Worm (Caenorhabditis elegans): ENCODE data around the gene M01B2.10.
"Not testable (repeated sequence)": the region's sequence is repeated elsewhere in the genome, so short reads cannot be mapped to it uniquely, and the experiment has no call there.

The M01B2.10 gene

ce11 chrV:15256669-15257068 lies 5.6 kb downstream of the M01B2.10 start, which contains the start of gene srsx-39:
TSS of gene srsx-39 (minus strand) at chrV:15256769.
- not testable (repeated sequence) for TF ChIP-seq hlh-15 (tag; optimal IDR thresholded peaks at IDR 0.05); unc-3 (GFP tag; conservative IDR thresholded peaks at IDR 0.05); unc-3 (tag; optimal IDR thresholded peaks at IDR 0.05); ceh-18 (tag; optimal IDR thresholded peaks at IDR 0.05)

- no peak for TF ChIP-seq ama-1 (optimal IDR thresholded peaks at IDR 0.05)
- no peak for TF ChIP-seq unc-42 (tag; optimal IDR thresholded peaks at IDR 0.05)
- TF ChIP-seq nhr-11 (tag; optimal IDR thresholded peaks at IDR 0.05), result no peak
- no peak for TF ChIP-seq ttx-3 (tag; optimal IDR thresholded peaks at IDR 0.05)
- no peak for TF ChIP-seq ztf-16 (tag; optimal IDR thresholded peaks at IDR 0.05)
- no peak for TF ChIP-seq fkh-10 (GFP tag; optimal IDR thresholded peaks at IDR 0.05)
- no peak for TF ChIP-seq npax-4 (tag; optimal IDR thresholded peaks at IDR 0.05)
- TF ChIP-seq fax-1 (tag; optimal IDR thresholded peaks at IDR 0.05), result no peak
- TF ChIP-seq pat-9 (tag; optimal IDR thresholded peaks at IDR 0.05), result no peak
- no peak for TF ChIP-seq pag-3 (tag; optimal IDR thresholded peaks at IDR 0.05; ENCODE audit: borderline replicate concordance)
- TF ChIP-seq ceh-14 (tag; optimal IDR thresholded peaks at IDR 0.05), result no peak
- no peak for TF ChIP-seq ceh-48 (tag; optimal IDR thresholded peaks at IDR 0.05)
- TF ChIP-seq sox-4 (tag; optimal IDR thresholded peaks at IDR 0.05), result no peak
- TF ChIP-seq pros-1 (tag; optimal IDR thresholded peaks at IDR 0.05), result no peak
- no peak for TF ChIP-seq che-1 (tag; optimal IDR thresholded peaks at IDR 0.05)
- TF ChIP-seq Y22D7AL.16 (tag; optimal IDR thresholded peaks at IDR 0.05), result no peak
- no peak for TF ChIP-seq unc-55 (GFP tag; optimal IDR thresholded peaks at IDR 0.05)
- no peak for TF ChIP-seq madf-2 (tag; optimal IDR thresholded peaks at IDR 0.05)
- no peak for TF ChIP-seq odd-2 (tag; optimal IDR thresholded peaks at IDR 0.05)
Measured at ce11 chrV:15253529-15253928, 8.7 kb downstream of the M01B2.10 start, which contains the start of gene srbc-75. TSS of gene srbc-75 (plus strand) at chrV:15253829.

- TF ChIP-seq tbx-7 (tag; optimal IDR thresholded peaks at IDR 0.05), result no peak
- TF ChIP-seq ceh-14 (tag; optimal IDR thresholded peaks at IDR 0.05), result no peak
- TF ChIP-seq zip-5 (tag; optimal IDR thresholded peaks at IDR 0.05), result no peak
- TF ChIP-seq T23F11.4 (GFP tag; optimal IDR thresholded peaks at IDR 0.05), result no peak
- TF ChIP-seq K09A11.1 (tag; optimal IDR thresholded peaks at IDR 0.05; ENCODE audit: insufficient read depth), result no peak
- TF ChIP-seq lin-11 (tag; optimal IDR thresholded peaks at IDR 0.05), result no peak
- TF ChIP-seq C38D4.7 (GFP tag; optimal IDR thresholded peaks at IDR 0.05), result no peak
- no peak for TF ChIP-seq ceh-30 (tag; optimal IDR thresholded peaks at IDR 0.05)
- no peak for TF ChIP-seq hlh-30 (tag; optimal IDR thresholded peaks at IDR 0.05; ENCODE audit: insufficient read depth)
- no peak for TF ChIP-seq ceh-22 (tag; optimal IDR thresholded peaks at IDR 0.05)
- no peak for TF ChIP-seq ref-2 (tag; optimal IDR thresholded peaks at IDR 0.05)
- no peak for TF ChIP-seq eyg-1 (tag; optimal IDR thresholded peaks at IDR 0.05)
Measured at ce11 chrV:15252082-15252481, 10.2 kb downstream of the M01B2.10 start, which contains the start of gene srbc-76. TSS of gene srbc-76 (plus strand) at chrV:15252382.

- TF ChIP-seq tbx-7, zip-5, elt-4 (tag; optimal IDR thresholded peaks at IDR 0.05): not testable (repeated sequence)
Measured at ce11 chrV:15250304-15250703, 11.9 kb downstream of the M01B2.10 start, which contains the start of gene srd-28. TSS of gene srd-28 (plus strand) at chrV:15250604.

ce11 chrV:15244456-15244855 lies 17.8 kb downstream of the M01B2.10 start, which contains the start of gene kin-30:
TSS of gene kin-30 (plus strand) at chrV:15244756.
- TF ChIP-seq nhr-232 (tag; optimal IDR thresholded peaks at IDR 0.05) (no peak), elt-4 (tag; optimal IDR thresholded peaks at IDR 0.05) (no peak), pha-2 (tag; optimal IDR thresholded peaks at IDR 0.05) (no peak), lin-11 (tag; optimal IDR thresholded peaks at IDR 0.05) (no peak)
